Worm (Caenorhabditis elegans) whole organism, young adult: ENCODE data around the gene EEED8.13.

Source experiments
- akir-1 ChIP-seq: fragments of 200-800 bp; sonication (Bioruptor generic); optimal IDR thresholded peaks from 2 replicates; lab custom pipeline; 2018; ENCODE audit warnings: mild to moderate bottlenecking, missing genetic modification characterization, moderate library complexity, missing compliant biosample characterization
- egrh-3 ChIP-seq: fragments of 200-800 bp; sonication (Bioruptor generic); IDR thresholded peaks from 2 replicates; pipeline ENCODE4 v1.3.6; 2022; ENCODE audit warnings: missing genetic modification reagents, missing genetic modification characterization, missing compliant biosample characterization
- mes-4 ChIP-seq: sonication (generic microtip); optimal IDR thresholded peaks from 2 replicates; lab custom pipeline; 2016; ENCODE audit warnings: missing genotype, missing genetic modification characterization, missing compliant biosample characterization
- tbx-9 ChIP-seq: sonication (generic microtip); optimal IDR thresholded peaks from 2 replicates; lab custom pipeline; 2016; ENCODE audit warnings: borderline replicate concordance, missing genetic modification characterization, inconsistent platforms, missing compliant biosample characterization
- unc-62 ChIP-seq: fragments of 150-350 bp; optimal IDR thresholded peaks from 2 replicates; lab custom pipeline; 2014; ENCODE audit warnings: missing biosample characterization, missing genetic modification reagents, missing genetic modification characterization

- TF ChIP-seq tbx-9, result no peak
- TF ChIP-seq egrh-3 (GFP tag; lab: Robert Waterston, UW), result no peak
- TF ChIP-seq unc-62, result no peak
- no peak for TF ChIP-seq mes-4 (tag; lab: Kevin White, UChicago)
- TF ChIP-seq akir-1 (GFP tag; lab: Kevin White, UChicago), result no peak
Measured at ce11 chrII:5398779-5399178, 13.6 kb downstream of the EEED8.13 start, which contains the start of gene fbxl-3.
